Fruit fly (Drosophila melanogaster) whole organism, prepupa: Measurements from ENCODE around the gene CG4576.

Experiments
- CG31627 ChIP-seq: fragments of 200-800 bp; sonication (Bioruptor generic); optimal IDR thresholded peaks from 3 replicates; lab custom pipeline; 2016; ENCODE audit warnings: missing biosample characterization, missing genetic modification characterization
- CG6163 ChIP-seq: fragments of 200-800 bp; sonication (Bioruptor generic); IDR thresholded peaks from 3 replicates; pipeline ENCODE4 v1.3.6; 2022; ENCODE audit warnings: missing biosample characterization, missing genetic modification characterization
- CG6276 ChIP-seq: fragments of 200-800 bp; sonication (Bioruptor generic); optimal IDR thresholded peaks from 2 replicates; lab custom pipeline; 2017; ENCODE audit warnings: missing biosample characterization, mild to moderate bottlenecking, missing genetic modification characterization
- dac ChIP-seq: fragments of 200-800 bp; sonication (Bioruptor generic); optimal IDR thresholded peaks from 2 replicates; lab custom pipeline; 2017; ENCODE audit warnings: missing biosample characterization, mild to moderate bottlenecking, missing genetic modification characterization
- topi ChIP-seq: fragments of 200-800 bp; sonication (Bioruptor generic); optimal IDR thresholded peaks from 3 replicates; lab custom pipeline; 2016; ENCODE audit warnings: missing biosample characterization, missing genetic modification characterization

- TF ChIP-seq topi (GFP tag; lab: Kevin White, UChicago) (no peak), CG6276 (GFP tag; lab: Kevin White, UChicago) (no peak), CG31627 (GFP tag; lab: Kevin White, UChicago) (no peak), CG6163 (GFP tag; lab: Robert Waterston, UW) (no peak), dac (GFP tag; lab: Kevin White, UChicago) (no peak)
Observed at dm6 chr3R:15834375-15835031, 9.0 kb downstream of the CG4576 start, which contains the start of the genes CG43317 and Arpc3A.
